Fruit fly (Drosophila melanogaster) S2 (cell line): Measurements from ENCODE around the gene Cerk.

ENCODE experiments used
- CG8478 ChIP-seq: fragments of >200 bp; optimal IDR thresholded peaks from 2 replicates; lab custom pipeline; 2018
- CTCF ChIP-seq, 2 experiments: fragments of >200 bp; optimal IDR thresholded peaks; 2 replicates each; lab custom pipeline; 2018

DNA sequence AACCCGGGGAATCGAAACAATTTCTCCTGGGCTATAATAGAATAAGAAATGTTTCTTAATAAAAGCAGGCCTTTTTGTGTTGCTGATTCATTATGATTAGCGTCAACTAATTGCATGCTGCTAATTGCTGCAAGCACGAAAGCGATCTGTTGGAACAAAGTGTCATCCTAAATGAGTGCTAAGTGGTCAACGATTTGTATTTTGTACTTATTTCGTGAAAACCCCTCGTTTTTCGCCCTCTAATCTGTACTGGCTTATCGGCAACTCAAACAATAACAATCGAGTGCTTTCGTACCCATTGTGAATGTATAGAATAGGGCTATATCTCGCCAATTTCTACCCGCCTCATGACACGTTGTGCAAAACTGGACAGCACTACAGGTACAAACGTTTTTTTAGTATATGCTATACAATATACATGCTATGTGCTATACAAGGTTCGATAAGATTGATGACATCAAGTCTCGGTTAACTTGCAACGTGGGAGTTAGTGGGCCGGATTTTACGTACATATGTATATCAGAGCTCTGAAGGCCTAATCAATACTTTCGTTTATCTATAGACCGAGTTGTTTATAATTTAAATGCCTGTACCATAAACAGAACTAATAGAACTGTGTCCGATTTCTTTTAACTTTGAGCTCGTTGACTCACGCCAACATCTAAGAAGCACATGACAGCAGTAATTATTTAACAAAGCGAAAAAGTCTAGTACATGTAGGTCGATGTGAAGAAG lies 3.4 kb downstream of the Cerk start:
- no peak for TF ChIP-seq CG8478 (lab: Kevin White, UChicago)
- no peak for TF ChIP-seq CTCF (optimal IDR thresholded peaks at IDR 0.05; lab: Kevin White, UChicago)
